Worm (Caenorhabditis elegans) whole organism, L3 larva: Measurements from ENCODE around the gene R10E11.5.

Experiments used
- R02D3.7 ChIP-seq: fragments of 150-350 bp; optimal IDR thresholded peaks from 2 replicates; lab custom pipeline; 2014; ENCODE audit warnings: missing biosample characterization, missing genetic modification characterization
- ZK546.5 ChIP-seq: sonication (generic microtip); optimal IDR thresholded peaks from 2 replicates; lab custom pipeline; 2017; ENCODE audit warnings: missing biosample characterization, missing genetic modification characterization
- aly-2 ChIP-seq: fragments of 150-350 bp; optimal IDR thresholded peaks from 2 replicates; lab custom pipeline; 2014; ENCODE audit warnings: missing biosample characterization, missing genetic modification characterization
- ama-1 ChIP-seq: fragments of 150-350 bp; optimal IDR thresholded peaks from 2 replicates; lab custom pipeline; 2018
- ceh-16 ChIP-seq: sonication (generic microtip); optimal IDR thresholded peaks from 2 replicates; lab custom pipeline; 2017; ENCODE audit warnings: missing biosample characterization, missing genetic modification characterization
- ceh-28 ChIP-seq: fragments of 150-350 bp; optimal IDR thresholded peaks from 2 replicates; lab custom pipeline; 2014; ENCODE audit warnings: missing biosample characterization, missing genetic modification reagents, missing genetic modification characterization
- ceh-82 ChIP-seq: fragments of 150-350 bp; optimal IDR thresholded peaks from 2 replicates; lab custom pipeline; 2014; ENCODE audit warnings: missing biosample characterization, missing genetic modification characterization
- ceh-9 ChIP-seq: sonication (generic microtip); optimal IDR thresholded peaks from 2 replicates; lab custom pipeline; 2018; ENCODE audit warnings: missing biosample characterization, missing genetic modification characterization
- daf-12 ChIP-seq: fragments of 150-350 bp; optimal IDR thresholded peaks from 2 replicates; lab custom pipeline; 2014; ENCODE audit warnings: missing biosample characterization, missing genetic modification reagents, missing genetic modification characterization
- egl-27 ChIP-seq: sonication (generic microtip); optimal IDR thresholded peaks from 4 replicates; lab custom pipeline; 2017; ENCODE audit warnings: missing biosample characterization, missing genetic modification reagents, missing genetic modification characterization
- egl-5 ChIP-seq: fragments of 150-350 bp; optimal IDR thresholded peaks from 2 replicates; lab custom pipeline; 2017; ENCODE audit warnings: missing biosample characterization, missing genetic modification reagents, missing genetic modification characterization, inconsistent platforms
- elt-1 ChIP-seq: fragments of 150-350 bp; optimal IDR thresholded peaks from 2 replicates; lab custom pipeline; 2014; ENCODE audit warnings: missing biosample characterization, missing genetic modification characterization
- elt-2 ChIP-seq: sonication (generic microtip); optimal IDR thresholded peaks from 2 replicates; lab custom pipeline; 2016; ENCODE audit warnings: missing genetic modification reagents, mild to moderate bottlenecking, missing genetic modification characterization, missing compliant biosample characterization
- elt-3 ChIP-seq, 3 experiments: fragments of 150-350 bp in 1 of 3; sonication (generic microtip) in 2 of 3; optimal IDR thresholded peaks; 2 replicates in 2 of 3; 4 replicates in 1 of 3; lab custom pipeline; 2014 to 2017; ENCODE audit warnings: missing biosample characterization in 3 of 3, missing genetic modification characterization in 3 of 3
- eor-1 ChIP-seq, 2 experiments: fragments of 150-350 bp; optimal IDR thresholded peaks; 2 replicates each; lab custom pipeline; 2014 to 2018; ENCODE audit warnings: missing biosample characterization in 2 of 2, missing genetic modification characterization in 2 of 2
- fkh-10 ChIP-seq: sonication (generic microtip); optimal IDR thresholded peaks from 2 replicates; lab custom pipeline; 2017; ENCODE audit warnings: missing biosample characterization, missing genetic modification reagents, missing genetic modification characterization
- fkh-2 ChIP-seq: fragments of 150-350 bp; optimal IDR thresholded peaks from 2 replicates; lab custom pipeline; 2014; ENCODE audit warnings: missing biosample characterization, missing genetic modification reagents, missing genetic modification characterization
- fos-1 ChIP-seq: fragments of 150-350 bp; optimal IDR thresholded peaks from 2 replicates; lab custom pipeline; 2014; ENCODE audit warnings: missing biosample characterization, missing genetic modification characterization
- hmg-11 ChIP-seq: sonication (generic microtip); optimal IDR thresholded peaks from 2 replicates; lab custom pipeline; 2016; ENCODE audit warnings: missing genetic modification characterization, missing compliant biosample characterization
- jun-1 ChIP-seq: fragments of 150-350 bp; optimal IDR thresholded peaks from 2 replicates; lab custom pipeline; 2014; ENCODE audit warnings: missing biosample characterization, missing genetic modification reagents, missing genetic modification characterization
- lin-15B ChIP-seq: fragments of 150-350 bp; optimal IDR thresholded peaks from 2 replicates; lab custom pipeline; 2014; ENCODE audit warnings: missing biosample characterization, missing genetic modification characterization
- lin-39 ChIP-seq: fragments of 150-350 bp; optimal IDR thresholded peaks from 2 replicates; lab custom pipeline; 2018; ENCODE audit warnings: missing biosample characterization, missing genetic modification reagents, missing genetic modification characterization
- lsy-12 ChIP-seq: sonication (generic microtip); optimal IDR thresholded peaks from 2 replicates; lab custom pipeline; 2016; ENCODE audit warnings: mild to moderate bottlenecking, missing genetic modification characterization, missing compliant biosample characterization
- mdl-1 ChIP-seq: fragments of 150-350 bp; optimal IDR thresholded peaks from 2 replicates; lab custom pipeline; 2014; ENCODE audit warnings: missing biosample characterization, missing genetic modification characterization
- mml-1 ChIP-seq: fragments of 150-350 bp; sonication (generic microtip); optimal IDR thresholded peaks from 3 replicates; lab custom pipeline; 2014; ENCODE audit warnings: missing biosample characterization, missing genetic modification characterization
- nfya-1 ChIP-seq: sonication (generic microtip); optimal IDR thresholded peaks from 2 replicates; lab custom pipeline; 2017; ENCODE audit warnings: missing genetic modification characterization, mild to moderate bottlenecking, missing compliant biosample characterization, antibody characterized with exemption, moderate library complexity; ENCODE audit not compliant: insufficient read depth
- nhr-11 ChIP-seq: fragments of 150-350 bp; optimal IDR thresholded peaks from 2 replicates; lab custom pipeline; 2014; ENCODE audit warnings: missing biosample characterization, missing genetic modification characterization
- nhr-12 ChIP-seq: fragments of 150-350 bp; optimal IDR thresholded peaks from 2 replicates; lab custom pipeline; 2014; ENCODE audit warnings: missing biosample characterization, missing genetic modification characterization
- nhr-23 ChIP-seq: fragments of 150-350 bp; optimal IDR thresholded peaks from 2 replicates; lab custom pipeline; 2014; ENCODE audit warnings: missing biosample characterization, missing genetic modification reagents, missing genetic modification characterization
- nhr-237 ChIP-seq: fragments of 150-350 bp; optimal IDR thresholded peaks from 2 replicates; lab custom pipeline; 2014; ENCODE audit warnings: missing biosample characterization, missing genetic modification characterization
- nhr-25 ChIP-seq: sonication (generic microtip); optimal IDR thresholded peaks from 2 replicates; lab custom pipeline; 2017; ENCODE audit warnings: missing biosample characterization, missing genetic modification characterization
- nhr-28 ChIP-seq: fragments of 150-350 bp; optimal IDR thresholded peaks from 2 replicates; lab custom pipeline; 2014; ENCODE audit warnings: missing biosample characterization, missing genetic modification characterization
- nhr-43 ChIP-seq: sonication (generic microtip); optimal IDR thresholded peaks from 2 replicates; lab custom pipeline; 2016; ENCODE audit warnings: mild to moderate bottlenecking, missing genetic modification characterization, missing compliant biosample characterization; ENCODE audit not compliant: poor library complexity, severe bottlenecking
- nhr-67 ChIP-seq: fragments of 150-350 bp; optimal IDR thresholded peaks from 2 replicates; lab custom pipeline; 2014; ENCODE audit warnings: missing biosample characterization, missing genetic modification characterization
- nhr-76 ChIP-seq: fragments of 150-350 bp; sonication (generic microtip); optimal IDR thresholded peaks from 5 replicates; lab custom pipeline; 2014; ENCODE audit warnings: missing biosample characterization, missing genetic modification characterization
- nhr-77 ChIP-seq: fragments of 150-350 bp; optimal IDR thresholded peaks from 2 replicates; lab custom pipeline; 2014; ENCODE audit warnings: missing biosample characterization, missing genetic modification characterization
- pha-4 ChIP-seq: fragments of 150-350 bp; optimal IDR thresholded peaks from 2 replicates; lab custom pipeline; 2014; ENCODE audit warnings: missing biosample characterization, missing genetic modification reagents, missing genetic modification characterization
- pqm-1 ChIP-seq: fragments of 150-350 bp; optimal IDR thresholded peaks from 2 replicates; lab custom pipeline; 2017; ENCODE audit warnings: missing biosample characterization, missing genetic modification characterization, inconsistent platforms
- sea-2 ChIP-seq: fragments of 150-350 bp; sonication (generic microtip); optimal IDR thresholded peaks from 4 replicates; lab custom pipeline; 2014; ENCODE audit warnings: missing biosample characterization, missing genetic modification reagents, missing genetic modification characterization
- skn-1 ChIP-seq: fragments of 150-350 bp; optimal IDR thresholded peaks from 2 replicates; lab custom pipeline; 2014; ENCODE audit warnings: missing biosample characterization, missing genetic modification characterization
- snpc-4 ChIP-seq: fragments of 150-350 bp; optimal IDR thresholded peaks from 2 replicates; lab custom pipeline; 2014; ENCODE audit warnings: missing biosample characterization, missing genetic modification characterization
- tbx-2 ChIP-seq: sonication (generic microtip); optimal IDR thresholded peaks from 2 replicates; lab custom pipeline; 2016; ENCODE audit warnings: mild to moderate bottlenecking, missing genetic modification characterization, missing compliant biosample characterization
- unc-39 ChIP-seq: sonication (generic microtip); optimal IDR thresholded peaks from 4 replicates; lab custom pipeline; 2017; ENCODE audit warnings: missing biosample characterization, missing genetic modification characterization
- unc-62 ChIP-seq: fragments of 150-350 bp; sonication (generic microtip); optimal IDR thresholded peaks from 4 replicates; lab custom pipeline; 2014; ENCODE audit warnings: missing biosample characterization, missing genetic modification reagents, missing genetic modification characterization
- zag-1 ChIP-seq: fragments of 150-350 bp; optimal IDR thresholded peaks from 2 replicates; lab custom pipeline; 2014; ENCODE audit warnings: missing biosample characterization, missing genetic modification characterization
- ztf-11 ChIP-seq: fragments of 150-350 bp; optimal IDR thresholded peaks from 2 replicates; lab custom pipeline; 2014; ENCODE audit warnings: missing biosample characterization, missing genetic modification characterization
- ztf-4 ChIP-seq: fragments of 150-350 bp; optimal IDR thresholded peaks from 2 replicates; lab custom pipeline; 2014; ENCODE audit warnings: missing biosample characterization, missing genetic modification characterization

R10E11.5 gene

ce11 chrIII:9766175-9766574, 23.3 kb downstream of the R10E11.5 start, which contains the start of gene cbp-1 (continued):
- TF ChIP-seq unc-62 (GFP tag; lab: Kevin White, UChicago): no peak
- peak; percentile 69 for TF ChIP-seq nfya-1 (tag; lab: Kevin White, UChicago)
- TF ChIP-seq sea-2: no peak
- TF ChIP-seq nhr-11 (tag; lab: Kevin White, UChicago): no peak
- no peak for TF ChIP-seq nhr-43
- TF ChIP-seq unc-39 (tag; lab: Kevin White, UChicago): no peak
- TF ChIP-seq jun-1: no peak
- no peak for TF ChIP-seq nhr-237 (tag; lab: Kevin White, UChicago)
- no peak for TF ChIP-seq elt-1
- no peak for TF ChIP-seq tbx-2
- no peak for TF ChIP-seq ztf-11
- TF ChIP-seq mml-1 (tag; lab: Kevin White, UChicago): no peak
- no peak for TF ChIP-seq ceh-16 (tag; lab: Kevin White, UChicago)
- TF ChIP-seq ceh-82 (tag; lab: Kevin White, UChicago): no peak
- TF ChIP-seq elt-2 (tag; lab: Kevin White, UChicago): no peak
- peak; percentile 44 for TF ChIP-seq egl-5 (tag; lab: Kevin White, UChicago)
- peak; percentile 18 for TF ChIP-seq hmg-11 (tag; lab: Kevin White, UChicago)
- TF ChIP-seq, all 47 proteins: peak for 9

DNA sequence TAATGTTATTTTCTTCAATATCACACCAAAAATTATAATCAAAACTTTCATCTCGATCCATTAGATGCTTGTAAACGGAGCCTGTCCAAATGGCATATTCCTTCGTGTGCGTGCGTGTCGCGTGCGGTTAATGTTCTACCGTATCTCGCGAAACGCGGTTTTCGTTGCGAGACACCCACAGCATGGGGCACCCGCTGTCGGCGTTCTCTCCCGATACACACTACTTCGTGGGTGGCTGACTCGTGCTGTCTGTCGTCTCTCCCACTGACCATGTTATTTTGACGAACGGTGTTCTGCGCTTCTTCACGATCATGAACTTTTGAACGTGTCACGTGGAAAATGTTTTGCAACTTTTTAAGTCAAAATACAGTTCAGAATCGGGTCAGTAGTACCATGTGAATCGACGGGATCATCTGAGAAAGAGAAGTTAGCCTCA, 24.0 kb downstream of the R10E11.5 start:
- TF ChIP-seq R02D3.7 (peak; percentile 90), egl-5 (tag; lab: Kevin White, UChicago) (peak; percentile 98), nhr-76 (peak; percentile 37), nhr-11 (tag; lab: Kevin White, UChicago) (peak; percentile 91), lin-39 (tag; lab: Kevin White, UChicago) (peak; percentile 100), nhr-77 (peak; percentile 77), mdl-1 (tag; lab: Kevin White, UChicago) (peak; percentile 92), nfya-1 (tag; lab: Kevin White, UChicago) (peak; percentile 99), pqm-1 (tag; lab: Kevin White, UChicago) (peak; percentile 93), ceh-28 (tag; lab: Kevin White, UChicago) (peak; percentile 90), elt-2 (tag; lab: Kevin White, UChicago) (peak; percentile 94), skn-1 (tag; lab: Kevin White, UChicago) (peak; percentile 93), mml-1 (tag; lab: Kevin White, UChicago) (no peak), elt-1 (peak; percentile 85), eor-1 (tag; optimal IDR thresholded peaks at IDR 0.05; lab: Kevin White, UChicago) (no peak), ceh-9 (tag; lab: Kevin White, UChicago) (no peak), ceh-82 (tag; lab: Kevin White, UChicago) (peak; percentile 93), ceh-16 (tag; lab: Kevin White, UChicago) (no peak), tbx-2 (peak; percentile 97), daf-12 (peak; percentile 70), fos-1 (peak; percentile 92), ama-1 (lab: Kevin White, UChicago) (peak; percentile 99), ZK546.5 (peak; percentile 57), nhr-237 (tag; lab: Kevin White, UChicago) (peak; percentile 4), fkh-10 (GFP tag; lab: Kevin White, UChicago) (peak; percentile 66), nhr-25 (peak; percentile 99), aly-2 (peak; percentile 90), egl-27 (tag; lab: Kevin White, UChicago) (peak; percentile 78), nhr-12 (tag; lab: Kevin White, UChicago) (no peak), jun-1 (peak; percentile 98), pha-4 (tag; lab: Kevin White, UChicago) (peak; percentile 98), sea-2 (peak; percentile 21), fkh-2 (tag; lab: Kevin White, UChicago) (no peak), snpc-4 (tag; lab: Kevin White, UChicago) (peak; percentile 87), nhr-23 (tag; lab: Kevin White, UChicago) (peak; percentile 99), nhr-67 (tag; lab: Kevin White, UChicago) (no peak), unc-62 (GFP tag; lab: Kevin White, UChicago) (peak; percentile 86), zag-1 (tag; lab: Kevin White, UChicago) (peak; percentile 60), hmg-11 (tag; lab: Kevin White, UChicago) (peak; percentile 96), nhr-28 (tag; lab: Kevin White, UChicago) (peak; percentile 16), ztf-4 (peak; percentile 95), lin-15B (tag; lab: Kevin White, UChicago) (peak; percentile 95), elt-3 (tag; optimal IDR thresholded peaks at IDR 0.05; lab: Kevin White, UChicago) (peak in 2 of 3 experiments; percentile 29 to 88), ztf-11 (no peak), nhr-43 (peak; percentile 98), unc-39 (tag; lab: Kevin White, UChicago) (peak; percentile 34), lsy-12 (tag; lab: Kevin White, UChicago) (peak; percentile 99)
